Fruit fly (Drosophila melanogaster): ENCODE data around the gene PKD.

PKD gene

dm6 chr3R:18260016-18260415 lies 54.2 kb downstream of the PKD start:
- TF ChIP-seq fru (GFP tag; optimal IDR thresholded peaks at IDR 0.05), result no peak
- no peak for TF ChIP-seq Hr78 (GFP tag; optimal IDR thresholded peaks at IDR 0.05)
- TF ChIP-seq Myc (optimal IDR thresholded peaks at IDR 0.05), result no peak
- TF ChIP-seq jim (GFP tag; optimal IDR thresholded peaks at IDR 0.05), result no peak
- TF ChIP-seq lola (GFP tag; optimal IDR thresholded peaks at IDR 0.05), result no peak
- TF ChIP-seq OdsH (GFP tag; optimal IDR thresholded peaks at IDR 0.05), result no peak
- no peak for TF ChIP-seq Dif (GFP tag; optimal IDR thresholded peaks at IDR 0.05; ENCODE audit: partially characterized antibody)
- TF ChIP-seq rgr (GFP tag; optimal IDR thresholded peaks at IDR 0.05), result no peak
- TF ChIP-seq Abd-B (GFP tag; optimal IDR thresholded peaks at IDR 0.05), result no peak
- no peak for TF ChIP-seq tai (GFP tag; optimal IDR thresholded peaks at IDR 0.05)
- TF ChIP-seq dl (GFP tag; optimal IDR thresholded peaks at IDR 0.05; ENCODE audit: insufficient read depth in 1 of 2, partially characterized antibody in 2 of 2), result no peak
- TF ChIP-seq Jra (GFP tag; optimal IDR thresholded peaks at IDR 0.05), result no peak

DNA sequence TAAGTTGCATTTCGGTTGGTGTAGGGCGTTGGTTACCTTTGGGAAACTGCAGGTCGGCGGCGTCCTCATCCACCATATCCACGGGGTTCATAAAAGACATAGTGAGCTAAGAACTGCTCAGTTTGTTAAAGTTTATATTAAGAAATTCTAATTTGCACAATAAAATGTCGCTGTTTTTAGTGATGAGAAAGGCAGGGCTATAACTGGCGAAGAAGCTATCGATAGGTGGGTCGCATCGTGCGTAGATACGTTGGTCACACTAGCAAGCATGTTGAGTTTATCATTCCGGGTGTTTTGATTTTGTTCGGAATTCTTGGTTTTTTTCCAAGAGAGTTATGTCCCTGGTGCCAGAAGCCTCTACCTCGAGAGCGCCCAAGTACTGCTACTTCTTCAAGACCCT lies 58.9 kb downstream of the PKD start, which contains the start of the genes Ada2a, Polr2D, Tgs1 and moi:
Gene Ada2a, minus strand, starts transcription at position 207 of the 400 bp plus-strand sequence.
Gene Polr2D, minus strand, starts transcription at position 207 of the 400 bp plus-strand sequence.
Gene Tgs1, plus strand, starts transcription at position 250 of the 400 bp plus-strand sequence.
Gene moi, plus strand, starts transcription at position 250 of the 400 bp plus-strand sequence.
- TF ChIP-seq Hr83 (GFP tag; optimal IDR thresholded peaks at IDR 0.05; ENCODE audit: poor library complexity, severe bottlenecking), result peak; percentile 38
- no peak for TF ChIP-seq ey (GFP tag; optimal IDR thresholded peaks at IDR 0.05)
- peak; percentile 9 for TF ChIP-seq Myc (optimal IDR thresholded peaks at IDR 0.05)
